Fruit fly (Drosophila melanogaster) whole organism, pupa: ENCODE results near the gene Ptpa.

Experiments
- CG32121 ChIP-seq: fragments of 200-800 bp; sonication (Bioruptor generic); IDR thresholded peaks from 2 replicates; pipeline ENCODE4 v1.3.6; 2022; ENCODE audit warnings: missing biosample characterization, missing genetic modification characterization
- Pif1A ChIP-seq: fragments of 200-800 bp; sonication (Bioruptor generic); optimal IDR thresholded peaks from 3 replicates; lab custom pipeline; 2016; ENCODE audit warnings: missing biosample characterization, missing genetic modification characterization
- Pif1B ChIP-seq: fragments of 200-800 bp; sonication (Bioruptor generic); optimal IDR thresholded peaks from 3 replicates; lab custom pipeline; 2016; ENCODE audit warnings: missing biosample characterization, missing genetic modification characterization

dm6 chr2L:3407722-3408121 lies 30.9 kb downstream of the Ptpa start:
- TF ChIP-seq Pif1A, result no peak
- TF ChIP-seq Pif1B (GFP tag; lab: Kevin White, UChicago), result no peak
- TF ChIP-seq CG32121 (GFP tag; lab: Robert Waterston, UW), result no peak
